Worm (Caenorhabditis elegans) whole organism, mixed stage, embryonic: ENCODE data around the gene pyp-1.
"Not testable (repeated sequence)": the region's sequence is repeated elsewhere in the genome, so short reads cannot be mapped to it uniquely, and the experiment has no call there.

Experiments used
- M03D4.4 ChIP-seq: sonication (generic microtip); optimal IDR thresholded peaks from 2 replicates; lab custom pipeline; 2017; ENCODE audit warnings: mild to moderate bottlenecking, missing genetic modification characterization, missing compliant biosample characterization
- bed-3 ChIP-seq: fragments of 200-800 bp; sonication (Bioruptor generic); optimal IDR thresholded peaks from 3 replicates; lab custom pipeline; 2018; ENCODE audit warnings: mild to moderate bottlenecking, missing genetic modification characterization, moderate library complexity, missing compliant biosample characterization
- blmp-1 ChIP-seq: fragments of 150-350 bp; optimal IDR thresholded peaks from 2 replicates; lab custom pipeline; 2014; ENCODE audit warnings: missing biosample characterization, missing genetic modification characterization
- ceh-39 ChIP-seq: fragments of 150-350 bp; optimal IDR thresholded peaks from 2 replicates; lab custom pipeline; 2014; ENCODE audit warnings: missing biosample characterization, missing genetic modification characterization
- ceh-43 ChIP-seq: fragments of 200-800 bp; sonication (Bioruptor generic); optimal IDR thresholded peaks from 2 replicates; lab custom pipeline; 2018; ENCODE audit warnings: mild to moderate bottlenecking, missing genetic modification characterization, moderate library complexity, missing compliant biosample characterization
- ceh-83 ChIP-seq: fragments of 200-800 bp; sonication (Bioruptor generic); optimal IDR thresholded peaks from 2 replicates; lab custom pipeline; 2018; ENCODE audit warnings: mild to moderate bottlenecking, missing genetic modification characterization, missing compliant biosample characterization
- ces-1 ChIP-seq: fragments of 150-350 bp; optimal IDR thresholded peaks from 2 replicates; lab custom pipeline; 2014; ENCODE audit warnings: missing biosample characterization, missing genetic modification reagents, missing genetic modification characterization
- cnd-1 ChIP-seq: fragments of 200-800 bp; sonication (Bioruptor generic); optimal IDR thresholded peaks from 2 replicates; lab custom pipeline; 2018; ENCODE audit warnings: mild to moderate bottlenecking, missing genetic modification characterization, missing compliant biosample characterization
- drap-1 ChIP-seq: fragments of 200-800 bp; sonication (Bioruptor generic); optimal IDR thresholded peaks from 3 replicates; lab custom pipeline; 2018; ENCODE audit warnings: mild to moderate bottlenecking, missing genetic modification characterization, missing compliant biosample characterization
- elt-3 ChIP-seq: fragments of 150-350 bp; optimal IDR thresholded peaks from 2 replicates; lab custom pipeline; 2014; ENCODE audit warnings: missing biosample characterization, missing genetic modification characterization
- flh-1 ChIP-seq: fragments of 200-800 bp; sonication (Bioruptor generic); optimal IDR thresholded peaks from 2 replicates; lab custom pipeline; 2018; ENCODE audit warnings: mild to moderate bottlenecking, missing genetic modification characterization, moderate library complexity, missing compliant biosample characterization
- ham-2 ChIP-seq: fragments of 200-800 bp; sonication (Bioruptor generic); optimal IDR thresholded peaks from 2 replicates; lab custom pipeline; 2018; ENCODE audit warnings: mild to moderate bottlenecking, missing genetic modification characterization, missing compliant biosample characterization
- lin-13 ChIP-seq: fragments of 150-350 bp; optimal IDR thresholded peaks from 2 replicates; lab custom pipeline; 2014; ENCODE audit warnings: missing biosample characterization, missing genetic modification characterization
- lin-32 ChIP-seq: fragments of 200-800 bp; sonication (Bioruptor generic); optimal IDR thresholded peaks from 2 replicates; lab custom pipeline; 2018; ENCODE audit warnings: mild to moderate bottlenecking, missing genetic modification characterization, missing compliant biosample characterization
- lsy-2 ChIP-seq: fragments of 150-350 bp; optimal IDR thresholded peaks from 2 replicates; lab custom pipeline; 2014; ENCODE audit warnings: missing biosample characterization, missing genetic modification characterization
- mab-5 ChIP-seq: fragments of 150-350 bp; optimal IDR thresholded peaks from 2 replicates; lab custom pipeline; 2014; ENCODE audit warnings: missing biosample characterization, missing genetic modification characterization
- mep-1 ChIP-seq: fragments of 150-350 bp; optimal IDR thresholded peaks from 2 replicates; lab custom pipeline; 2017; ENCODE audit warnings: missing biosample characterization, missing genetic modification reagents, missing genetic modification characterization, inconsistent platforms
- mls-2 ChIP-seq: sonication (generic microtip); optimal IDR thresholded peaks from 2 replicates; lab custom pipeline; 2016; ENCODE audit warnings: mild to moderate bottlenecking, missing genetic modification characterization, moderate library complexity, missing compliant biosample characterization
- nhr-12 ChIP-seq: fragments of 150-350 bp; optimal IDR thresholded peaks from 2 replicates; lab custom pipeline; 2014; ENCODE audit warnings: missing biosample characterization, missing genetic modification characterization
- nhr-2 ChIP-seq: fragments of 150-350 bp; optimal IDR thresholded peaks from 2 replicates; lab custom pipeline; 2014; ENCODE audit warnings: missing biosample characterization, missing genetic modification characterization
- nhr-237 ChIP-seq: fragments of 150-350 bp; optimal IDR thresholded peaks from 2 replicates; lab custom pipeline; 2014; ENCODE audit warnings: missing biosample characterization, missing genetic modification characterization
- nhr-28 ChIP-seq: fragments of 150-350 bp; optimal IDR thresholded peaks from 2 replicates; lab custom pipeline; 2014; ENCODE audit warnings: missing biosample characterization, missing genetic modification characterization
- nhr-76 ChIP-seq: sonication (generic microtip); optimal IDR thresholded peaks from 2 replicates; lab custom pipeline; 2017; ENCODE audit warnings: missing biosample characterization, missing genetic modification characterization
- pha-4 ChIP-seq: fragments of 150-350 bp; optimal IDR thresholded peaks from 2 replicates; lab custom pipeline; 2018; ENCODE audit warnings: missing biosample characterization, missing genetic modification reagents, missing genetic modification characterization
- sem-2 ChIP-seq: fragments of 200-800 bp; sonication (Bioruptor generic); optimal IDR thresholded peaks from 2 replicates; lab custom pipeline; 2018; ENCODE audit warnings: mild to moderate bottlenecking, missing genetic modification characterization, missing compliant biosample characterization
- snpc-4 ChIP-seq: fragments of 150-350 bp; optimal IDR thresholded peaks from 2 replicates; lab custom pipeline; 2014; ENCODE audit warnings: missing biosample characterization, missing genetic modification characterization
- sptf-1 ChIP-seq: sonication (generic microtip); optimal IDR thresholded peaks from 2 replicates; lab custom pipeline; 2017; ENCODE audit warnings: mild to moderate bottlenecking, missing genetic modification characterization, moderate library complexity, missing compliant biosample characterization
- unc-120 ChIP-seq: sonication (generic microtip); optimal IDR thresholded peaks from 2 replicates; lab custom pipeline; 2017; ENCODE audit warnings: missing genetic modification characterization, missing compliant biosample characterization; ENCODE audit not compliant: poor library complexity, severe bottlenecking
- unc-62 ChIP-seq: fragments of 150-350 bp; optimal IDR thresholded peaks from 2 replicates; lab custom pipeline; 2014; ENCODE audit warnings: missing biosample characterization, missing genetic modification reagents, missing genetic modification characterization
- zip-8 ChIP-seq: fragments of 150-350 bp; optimal IDR thresholded peaks from 2 replicates; lab custom pipeline; 2014; ENCODE audit warnings: missing biosample characterization, missing genetic modification characterization
- ztf-11 ChIP-seq: fragments of 150-350 bp; optimal IDR thresholded peaks from 2 replicates; lab custom pipeline; 2014; ENCODE audit warnings: missing biosample characterization, missing genetic modification characterization

Gene pyp-1

DNA sequence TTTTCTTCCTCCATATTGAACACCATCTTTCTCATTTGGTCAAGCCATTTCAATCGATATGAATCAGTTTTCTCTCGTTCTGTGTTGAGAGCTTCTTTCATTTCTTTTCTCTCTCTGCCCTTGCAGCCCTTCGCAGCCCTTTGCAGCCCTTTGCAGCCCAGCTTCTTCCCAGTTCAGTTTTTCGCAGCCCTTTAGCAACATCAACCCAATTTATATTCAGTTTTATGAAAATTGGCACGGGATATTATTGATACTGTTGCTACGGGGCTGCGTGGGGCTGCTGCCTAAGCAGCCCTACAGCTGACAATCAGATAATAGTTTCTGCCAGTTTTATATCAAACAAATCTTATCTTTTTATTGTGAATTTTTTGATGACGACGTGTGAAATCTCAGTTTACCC, 38.2 kb upstream of the pyp-1 start, which contains the start of gene F44D12.10:
F44D12.10 (minus strand) TSS at position 101 of the 400 bp plus-strand sequence.
- no peak for TF ChIP-seq blmp-1 (tag; lab: Kevin White, UChicago)
- TF ChIP-seq zip-8 (tag; lab: Kevin White, UChicago): no peak
- TF ChIP-seq drap-1 (GFP tag; lab: Kevin White, UChicago): no peak
- TF ChIP-seq ztf-11 (tag; lab: Kevin White, UChicago): no peak
- TF ChIP-seq bed-3 (GFP tag; lab: Kevin White, UChicago): no peak
- no peak for TF ChIP-seq lin-13 (tag; lab: Kevin White, UChicago)
- no peak for TF ChIP-seq nhr-2 (tag; lab: Kevin White, UChicago)
- no peak for TF ChIP-seq ceh-43 (GFP tag; lab: Kevin White, UChicago)
- no peak for TF ChIP-seq sptf-1 (tag; lab: Kevin White, UChicago)
- no peak for TF ChIP-seq nhr-12
- no peak for TF ChIP-seq pha-4 (tag; lab: Kevin White, UChicago)
- TF ChIP-seq ham-2 (GFP tag; lab: Kevin White, UChicago): no peak

ce11 chrIV:10033053-10033452, 34.3 kb upstream of the pyp-1 start, which contains the start of gene F44D12.6:
TSS of gene F44D12.6 (plus strand) at chrIV:10033353.
- TF ChIP-seq nhr-28 (tag; lab: Kevin White, UChicago) (no peak), mep-1 (tag; lab: Kevin White, UChicago) (no peak), M03D4.4 (no peak), unc-62 (GFP tag; lab: Kevin White, UChicago) (no peak), sem-2 (GFP tag; lab: Kevin White, UChicago) (no peak), mab-5 (no peak), cnd-1 (no peak), zip-8 (tag; lab: Kevin White, UChicago) (no peak), nhr-76 (tag; lab: Kevin White, UChicago) (no peak), mls-2 (tag; lab: Kevin White, UChicago) (no peak), nhr-12 (no peak), ceh-43 (GFP tag; lab: Kevin White, UChicago) (no peak), ceh-39 (tag; lab: Kevin White, UChicago) (no peak), nhr-237 (no peak)

ce11 chrIV:10028779-10029178, 30.1 kb upstream of the pyp-1 start, which contains the start of the genes F44D12.16 and msd-2:
TSS of gene F44D12.16 (plus strand) at chrIV:10029079.
TSS of gene msd-2 (plus strand) at chrIV:10029083.
- TF ChIP-seq nhr-76, nhr-28, ceh-39 (tag; lab: Kevin White, UChicago): not testable (repeated sequence)

ce11 chrIV:10027566-10027965, 28.8 kb upstream of the pyp-1 start, which contains the start of gene gipc-2:
TSS of gene gipc-2 (minus strand) at chrIV:10027666.
- TF ChIP-seq nhr-76 (tag; lab: Kevin White, UChicago) (no peak), elt-3 (no peak), sptf-1 (tag; lab: Kevin White, UChicago) (no peak), lin-13 (tag; lab: Kevin White, UChicago) (no peak), mep-1 (tag; lab: Kevin White, UChicago) (no peak), cnd-1 (no peak), ceh-83 (GFP tag; lab: Kevin White, UChicago) (no peak), mls-2 (tag; lab: Kevin White, UChicago) (no peak)

ce11 chrIV:10026129-10026528, 27.4 kb upstream of the pyp-1 start:
- TF ChIP-seq bed-3 (GFP tag; lab: Kevin White, UChicago) (no peak), drap-1 (GFP tag; lab: Kevin White, UChicago) (no peak), unc-62 (GFP tag; lab: Kevin White, UChicago) (no peak), ztf-11 (tag; lab: Kevin White, UChicago) (no peak), ces-1 (GFP tag; lab: Kevin White, UChicago) (no peak), sptf-1 (tag; lab: Kevin White, UChicago) (no peak), mls-2 (tag; lab: Kevin White, UChicago) (no peak)

- TF ChIP-seq flh-1 (GFP tag; lab: Kevin White, UChicago): no peak
- TF ChIP-seq M03D4.4: no peak
- no peak for TF ChIP-seq elt-3
- TF ChIP-seq unc-120: no peak
- TF ChIP-seq ceh-39 (tag; lab: Kevin White, UChicago): no peak
- TF ChIP-seq mls-2 (tag; lab: Kevin White, UChicago): no peak
- TF ChIP-seq lsy-2 (tag; lab: Kevin White, UChicago): no peak
- no peak for TF ChIP-seq pha-4 (tag; lab: Kevin White, UChicago)
- no peak for TF ChIP-seq ztf-11 (tag; lab: Kevin White, UChicago)
- TF ChIP-seq snpc-4 (tag; lab: Kevin White, UChicago): no peak
- no peak for TF ChIP-seq ces-1 (GFP tag; lab: Kevin White, UChicago)
- no peak for TF ChIP-seq lin-13 (tag; lab: Kevin White, UChicago)
- no peak for TF ChIP-seq lin-32
- TF ChIP-seq sptf-1 (tag; lab: Kevin White, UChicago): no peak
- TF ChIP-seq ceh-43 (GFP tag; lab: Kevin White, UChicago): no peak
- no peak for TF ChIP-seq sem-2 (GFP tag; lab: Kevin White, UChicago)
Measured at ce11 chrIV:10022991-10023390, 24.3 kb upstream of the pyp-1 start, which contains the start of gene F44D12.8. TSS of gene F44D12.8 (plus strand) at chrIV:10023291.
